Worm (Caenorhabditis elegans) whole organism, midembryonic: ENCODE data around the gene irld-17.

Source experiments
- med-1 ChIP-seq: sonication (generic microtip); optimal IDR thresholded peaks from 2 replicates; lab custom pipeline; 2017; ENCODE audit warnings: missing genetic modification characterization, mild to moderate bottlenecking, missing compliant biosample characterization, antibody characterized with exemption, missing genetic modification reagents; ENCODE audit not compliant: insufficient read depth
- ztf-29 ChIP-seq: fragments of 200-800 bp; sonication (Bioruptor generic); IDR thresholded peaks from 2 replicates; pipeline ENCODE4 v1.3.6; 2022; ENCODE audit warnings: missing genetic modification reagents, missing genetic modification characterization, missing compliant biosample characterization

- TF ChIP-seq med-1 (GFP tag; lab: Kevin White, UChicago) (no peak), ztf-29 (no peak)
Measured at ce11 chrV:1682279-1682678, 50.5 kb downstream of the irld-17 start, which contains the start of gene srh-3.
